Worm (Caenorhabditis elegans) whole organism, L4/young adult: ENCODE measurements around the gene F54D5.4.

ENCODE experiments used
- W03F9.2 ChIP-seq: fragments of 150-350 bp; optimal IDR thresholded peaks from 2 replicates; lab custom pipeline; 2014; ENCODE audit warnings: missing biosample characterization, missing genetic modification characterization
- him-1 ChIP-seq: sonication (generic microtip); optimal IDR thresholded peaks from 2 replicates; lab custom pipeline; 2016; ENCODE audit warnings: missing genotype, missing genetic modification reagents, missing genetic modification characterization, missing compliant biosample characterization

ce11 chrII:11547254-11547687 is 22.3 kb upstream of the F54D5.4 start, which contains the start of gene F54D5.7:
- peak; percentile 30 for TF ChIP-seq W03F9.2
- TF ChIP-seq him-1 = no peak
